Fruit fly (Drosophila melanogaster): Measurements from ENCODE around the gene CG31457.

Gene CG31457

DNA sequence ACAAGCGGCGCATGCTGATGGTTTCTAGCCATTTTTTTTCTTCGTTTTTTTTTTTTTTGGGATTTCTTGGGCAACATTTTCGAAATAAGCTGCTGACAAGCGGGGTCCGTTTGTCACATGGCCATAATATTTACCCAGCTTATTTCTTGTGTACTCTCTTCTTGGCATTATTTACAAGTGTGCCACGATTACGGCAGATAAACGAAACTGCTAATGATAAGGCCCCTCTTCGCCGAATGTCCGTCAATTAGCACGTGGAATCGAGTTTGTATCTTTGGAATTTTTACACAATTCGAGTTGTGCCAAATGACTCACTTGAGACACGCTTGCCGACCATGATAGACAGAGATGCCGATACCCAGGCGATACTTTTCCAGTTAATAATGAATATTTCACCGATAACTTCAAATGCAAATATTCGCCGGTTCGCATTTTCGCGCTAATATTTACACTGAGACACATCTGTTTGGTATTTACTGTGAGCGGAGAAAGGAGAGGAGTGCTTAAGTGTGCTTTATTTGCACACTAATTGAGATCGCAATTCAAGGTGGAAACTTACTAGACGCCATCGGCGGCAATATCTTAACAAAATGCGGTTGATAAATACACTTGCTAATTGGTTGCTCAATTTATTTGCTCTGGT, 48.8 kb upstream of the CG31457 start (continued):
- TF ChIP-seq eve (GFP tag; optimal IDR thresholded peaks at IDR 0.05) (no peak), HLHmδ (GFP tag; optimal IDR thresholded peaks at IDR 0.05) (peak; percentile 36), toy (GFP tag; IDR thresholded peaks at IDR 0.05) (no peak), sob (GFP tag; IDR thresholded peaks at IDR 0.05) (peak; percentile 52; the same call in 1 of the 2 replicates), Sox100B (GFP tag; optimal IDR thresholded peaks at IDR 0.05) (peak; percentile 11), corto (GFP tag; optimal IDR thresholded peaks at IDR 0.05) (no peak), fd3F (GFP tag; optimal IDR thresholded peaks at IDR 0.05) (no peak), Atf6 (GFP tag; IDR thresholded peaks at IDR 0.05) (peak; percentile 46; the same call in 1 of the 2 replicates), CG9817 (tag; optimal IDR thresholded peaks at IDR 0.05) (peak; percentile 16), croc (GFP tag; conservative IDR thresholded peaks at IDR 0.05) (no peak), tx (GFP tag; optimal IDR thresholded peaks at IDR 0.05) (no peak), danr (GFP tag; IDR thresholded peaks at IDR 0.05) (no peak), ttk (GFP tag; IDR thresholded peaks at IDR 0.05) (peak; percentile 7; the same call in 1 of the 2 replicates), CG7928 (GFP tag; optimal IDR thresholded peaks at IDR 0.05) (no peak), CG18764 (GFP tag; optimal IDR thresholded peaks at IDR 0.05) (no peak), HHEX (GFP tag; optimal IDR thresholded peaks at IDR 0.05) (peak; percentile 57), HLH4C (GFP tag; IDR thresholded peaks at IDR 0.05; ENCODE audit: partially characterized antibody) (no peak), jing (GFP tag; optimal IDR thresholded peaks at IDR 0.05) (no peak), CG12104 (GFP tag; optimal IDR thresholded peaks at IDR 0.05) (no peak), E2f2 (GFP tag; IDR thresholded peaks at IDR 0.05) (0 out of 2 replicates have a peak, but pooled peaks have one; percentile 21), Mes4 (GFP tag; optimal IDR thresholded peaks at IDR 0.05) (no peak), Fer2 (tag; optimal IDR thresholded peaks at IDR 0.05) (peak; percentile 36), CG11398 (GFP tag; optimal IDR thresholded peaks at IDR 0.05) (peak; percentile 50), dysf (GFP tag; IDR thresholded peaks at IDR 0.05) (0 out of 3 replicates have a peak, but pooled peaks have one; percentile 17), tup (GFP tag; optimal IDR thresholded peaks at IDR 0.05) (peak; percentile 24), tio (GFP tag; optimal IDR thresholded peaks at IDR 0.05) (peak; percentile 28), Side (GFP tag; optimal IDR thresholded peaks at IDR 0.05) (peak; percentile 24), Bteb2 (GFP tag; optimal IDR thresholded peaks at IDR 0.05) (peak; percentile 12), HmgZ (tag; optimal IDR thresholded peaks at IDR 0.05) (peak; percentile 46), al (GFP tag; IDR thresholded peaks at IDR 0.05) (no peak), lov (optimal IDR thresholded peaks at IDR 0.05) (no peak), lov (GFP tag; IDR thresholded peaks at IDR 0.05) (peak; percentile 64; the same call in 1 of the 3 replicates), eyg (GFP tag; optimal IDR thresholded peaks at IDR 0.05) (peak; percentile 71), CG2120 (GFP tag; optimal IDR thresholded peaks at IDR 0.05) (peak; percentile 72), Nf-YA (GFP tag; IDR thresholded peaks at IDR 0.05) (peak; percentile 39; the same call in 1 of the 2 replicates), CG1529 (GFP tag; optimal IDR thresholded peaks at IDR 0.05) (no peak), Hmr (GFP tag; optimal IDR thresholded peaks at IDR 0.05) (peak; percentile 87), oc (tag; optimal IDR thresholded peaks at IDR 0.05) (no peak), CG4854 (GFP tag; optimal IDR thresholded peaks at IDR 0.05) (no peak), scrt (GFP tag; optimal IDR thresholded peaks at IDR 0.05) (peak; percentile 44), Rfx (GFP tag; IDR thresholded peaks at IDR 0.05) (peak; percentile 21; the same call in 1 of the 2 replicates), shn (GFP tag; optimal IDR thresholded peaks at IDR 0.05) (no peak), CG4617 (GFP tag; optimal IDR thresholded peaks at IDR 0.05; ENCODE audit: borderline replicate concordance) (no peak), tgo (GFP tag; IDR thresholded peaks at IDR 0.05) (peak; percentile 35; the same call in 1 of the 3 replicates), Trl (optimal IDR thresholded peaks at IDR 0.05) (no peak), Trl (GFP tag; optimal IDR thresholded peaks at IDR 0.05) (peak; percentile 46), fd64A (GFP tag; optimal IDR thresholded peaks at IDR 0.05) (peak; percentile 53), mld (GFP tag; IDR thresholded peaks at IDR 0.05; ENCODE audit: partially characterized antibody) (no peak), caup (GFP tag; optimal IDR thresholded peaks at IDR 0.05; ENCODE audit: severe bottlenecking) (peak; percentile 87), Dek (tag; optimal IDR thresholded peaks at IDR 0.05) (peak; percentile 20)
